Worm (Caenorhabditis elegans): ENCODE data around the gene W02D7.6.

ce11 chrV:8282933-8283332 lies 18.4 kb downstream of the W02D7.6 start:
- no peak for TF ChIP-seq Y75B8A.6 (GFP tag; IDR thresholded peaks at IDR 0.05)
- TF ChIP-seq nhr-76 (tag; optimal IDR thresholded peaks at IDR 0.05), result no peak
- TF ChIP-seq ZK546.5 (tag; optimal IDR thresholded peaks at IDR 0.05), result no peak
- TF ChIP-seq snpc-4 (tag; optimal IDR thresholded peaks at IDR 0.05), result no peak
- no peak for TF ChIP-seq rbr-2 (tag; optimal IDR thresholded peaks at IDR 0.05)
